Fruit fly (Drosophila melanogaster) whole organism, prepupa: ENCODE measurements around the gene CG45089.
A peak's percentile ranks its signal among the peaks of the same experiment; 100 is the strongest.

Experiments
- CG10631 ChIP-seq: fragments of 200-800 bp; sonication (Bioruptor generic); optimal IDR thresholded peaks from 2 replicates; lab custom pipeline; 2016; ENCODE audit warnings: missing biosample characterization, missing genetic modification characterization
- CG10669 ChIP-seq: fragments of 200-800 bp; sonication (Bioruptor generic); optimal IDR thresholded peaks from 3 replicates; lab custom pipeline; 2018; ENCODE audit warnings: missing biosample characterization, mild to moderate bottlenecking, missing genetic modification characterization, moderate library complexity
- CG11762 ChIP-seq: fragments of 200-800 bp; sonication (Bioruptor generic); optimal IDR thresholded peaks from 3 replicates; lab custom pipeline; 2016; ENCODE audit warnings: missing biosample characterization, missing genetic modification characterization; ENCODE audit not compliant: insufficient read depth
- CG11902 ChIP-seq: fragments of 200-800 bp; sonication (Bioruptor generic); optimal IDR thresholded peaks from 3 replicates; lab custom pipeline; 2016; ENCODE audit warnings: missing biosample characterization, missing genetic modification characterization
- CG1621 ChIP-seq: fragments of 200-800 bp; sonication (Bioruptor generic); optimal IDR thresholded peaks from 3 replicates; lab custom pipeline; 2018; ENCODE audit warnings: missing biosample characterization, mild to moderate bottlenecking, missing genetic modification characterization
- CG3032 ChIP-seq: fragments of 200-800 bp; optimal IDR thresholded peaks from 2 replicates; lab custom pipeline; 2019; ENCODE audit warnings: missing biosample characterization, mild to moderate bottlenecking, missing genetic modification characterization, moderate library complexity
- CG31627 ChIP-seq: fragments of 200-800 bp; sonication (Bioruptor generic); optimal IDR thresholded peaks from 3 replicates; lab custom pipeline; 2016; ENCODE audit warnings: missing biosample characterization, missing genetic modification characterization
- CG32006 ChIP-seq: fragments of 200-800 bp; sonication (Bioruptor generic); optimal IDR thresholded peaks from 3 replicates; lab custom pipeline; 2017; ENCODE audit warnings: missing biosample characterization, mild to moderate bottlenecking, missing genetic modification characterization
- CG34406 ChIP-seq: fragments of 200-800 bp; sonication (Bioruptor generic); optimal IDR thresholded peaks from 3 replicates; lab custom pipeline; 2016; ENCODE audit warnings: missing biosample characterization, missing genetic modification characterization
- CG3919 ChIP-seq: fragments of 200-800 bp; sonication (Bioruptor generic); optimal IDR thresholded peaks from 3 replicates; lab custom pipeline; 2016; ENCODE audit warnings: missing biosample characterization, missing genetic modification characterization
- CG6163 ChIP-seq: fragments of 200-800 bp; sonication (Bioruptor generic); IDR thresholded peaks from 3 replicates; pipeline ENCODE4 v1.3.6; 2022; ENCODE audit warnings: missing biosample characterization, missing genetic modification characterization
- CG6276 ChIP-seq: fragments of 200-800 bp; sonication (Bioruptor generic); optimal IDR thresholded peaks from 2 replicates; lab custom pipeline; 2017; ENCODE audit warnings: missing biosample characterization, mild to moderate bottlenecking, missing genetic modification characterization
- CG6792 ChIP-seq: fragments of 200-800 bp; sonication (Bioruptor generic); optimal IDR thresholded peaks from 3 replicates; lab custom pipeline; 2016; ENCODE audit warnings: missing biosample characterization, missing genetic modification characterization
- CG6808 ChIP-seq: fragments of 200-800 bp; sonication (Bioruptor generic); optimal IDR thresholded peaks from 3 replicates; lab custom pipeline; 2017; ENCODE audit warnings: missing biosample characterization, missing genetic modification characterization, mild to moderate bottlenecking, moderate library complexity, missing genetic modification reagents
- CG6854 ChIP-seq: fragments of 200-800 bp; sonication (Bioruptor generic); optimal IDR thresholded peaks from 2 replicates; lab custom pipeline; 2017; ENCODE audit warnings: missing biosample characterization, mild to moderate bottlenecking, missing genetic modification characterization
- CG7368 ChIP-seq: fragments of 200-800 bp; sonication (Bioruptor generic); optimal IDR thresholded peaks from 3 replicates; lab custom pipeline; 2016; ENCODE audit warnings: missing biosample characterization, missing genetic modification characterization
- CG8119 ChIP-seq: fragments of 200-800 bp; sonication (Bioruptor generic); IDR thresholded peaks from 3 replicates; pipeline ENCODE4 v1.3.6; 2022; ENCODE audit warnings: missing biosample characterization, missing genetic modification characterization
- CG8319 ChIP-seq: fragments of 200-800 bp; sonication (Bioruptor generic); optimal IDR thresholded peaks from 3 replicates; lab custom pipeline; 2016; ENCODE audit warnings: missing biosample characterization, missing genetic modification characterization
- CG8632 ChIP-seq: fragments of 200-800 bp; sonication (Bioruptor generic); optimal IDR thresholded peaks from 3 replicates; lab custom pipeline; 2016; ENCODE audit warnings: missing biosample characterization, missing genetic modification characterization
- CG9139 ChIP-seq: fragments of 200-800 bp; sonication (Bioruptor generic); optimal IDR thresholded peaks from 3 replicates; lab custom pipeline; 2017; ENCODE audit warnings: missing biosample characterization, mild to moderate bottlenecking, missing genetic modification characterization
- Eip78C ChIP-seq: fragments of 200-800 bp; sonication (Bioruptor generic); peaks from one replicate; lab custom pipeline; 2016; ENCODE audit warnings: missing biosample characterization, missing genetic modification characterization
- Eip93F ChIP-seq: fragments of 200-800 bp; sonication (Bioruptor generic); optimal IDR thresholded peaks from 2 replicates; lab custom pipeline; 2016; ENCODE audit warnings: missing biosample characterization, mild to moderate bottlenecking, missing genetic modification characterization
- Ets21C ChIP-seq: fragments of 200-800 bp; sonication (Bioruptor generic); optimal IDR thresholded peaks from 3 replicates; lab custom pipeline; 2016; ENCODE audit warnings: missing biosample characterization, missing genetic modification characterization
- Ets96B ChIP-seq: fragments of 200-800 bp; optimal IDR thresholded peaks from 2 replicates; lab custom pipeline; 2019; ENCODE audit warnings: missing biosample characterization, mild to moderate bottlenecking, missing genetic modification characterization, moderate library complexity
- Gug ChIP-seq: fragments of 200-800 bp; sonication (Bioruptor generic); IDR thresholded peaks from 2 replicates; pipeline ENCODE4 v1.3.6; 2022; ENCODE audit warnings: missing biosample characterization, missing genetic modification characterization
- Hr38 ChIP-seq: sonication (Bioruptor generic); optimal IDR thresholded peaks from 2 replicates; lab custom pipeline; 2016; ENCODE audit warnings: missing biosample characterization, missing genetic modification characterization
- Hr39 ChIP-seq: fragments of 200-800 bp; sonication (Bioruptor generic); optimal IDR thresholded peaks from 2 replicates; lab custom pipeline; 2016; ENCODE audit warnings: missing biosample characterization, missing genetic modification characterization
- Hr4 ChIP-seq: fragments of 200-800 bp; sonication (Bioruptor generic); optimal IDR thresholded peaks from 3 replicates; lab custom pipeline; 2016; ENCODE audit warnings: missing biosample characterization, missing genetic modification characterization
- Met ChIP-seq: fragments of 200-800 bp; sonication (Bioruptor generic); optimal IDR thresholded peaks from 3 replicates; lab custom pipeline; 2016; ENCODE audit warnings: missing biosample characterization, missing genetic modification characterization
- Smox ChIP-seq: fragments of 200-800 bp; sonication (Bioruptor generic); optimal IDR thresholded peaks from 3 replicates; lab custom pipeline; 2016; ENCODE audit warnings: missing biosample characterization, missing genetic modification characterization
- Sox102F ChIP-seq: fragments of 200-800 bp; sonication (Bioruptor generic); optimal IDR thresholded peaks from 2 replicates; lab custom pipeline; 2016; ENCODE audit warnings: missing biosample characterization, mild to moderate bottlenecking, missing genetic modification characterization
- Sox14 ChIP-seq: fragments of 200-800 bp; sonication (Bioruptor generic); optimal IDR thresholded peaks from 3 replicates; lab custom pipeline; 2016; ENCODE audit warnings: missing biosample characterization, missing genetic modification characterization
- Sox15 ChIP-seq: fragments of 200-800 bp; sonication (Bioruptor generic); optimal IDR thresholded peaks from 3 replicates; lab custom pipeline; 2016; ENCODE audit warnings: missing biosample characterization, missing genetic modification characterization
- achi ChIP-seq: fragments of 200-800 bp; sonication (Bioruptor generic); optimal IDR thresholded peaks from 3 replicates; lab custom pipeline; 2016; ENCODE audit warnings: missing biosample characterization, missing genetic modification characterization
- acj6 ChIP-seq: fragments of 200-800 bp; sonication (Bioruptor generic); optimal IDR thresholded peaks from 3 replicates; lab custom pipeline; 2016; ENCODE audit warnings: missing biosample characterization, missing genetic modification characterization
- cyc ChIP-seq: fragments of 200-800 bp; sonication (Bioruptor generic); optimal IDR thresholded peaks from 3 replicates; lab custom pipeline; 2016; ENCODE audit warnings: missing biosample characterization, missing genetic modification characterization
- dsx ChIP-seq: fragments of 200-800 bp; optimal IDR thresholded peaks from 3 replicates; lab custom pipeline; 2019; ENCODE audit warnings: missing biosample characterization, mild to moderate bottlenecking, missing genetic modification characterization, moderate library complexity; ENCODE audit not compliant: poor library complexity, severe bottlenecking
- esn ChIP-seq: fragments of 200-800 bp; sonication (Bioruptor generic); optimal IDR thresholded peaks from 2 replicates; lab custom pipeline; 2016; ENCODE audit warnings: missing biosample characterization, mild to moderate bottlenecking, missing genetic modification characterization, moderate library complexity
- fd85E ChIP-seq: fragments of 200-800 bp; sonication (Bioruptor generic); optimal IDR thresholded peaks from 3 replicates; lab custom pipeline; 2016; ENCODE audit warnings: missing biosample characterization, missing genetic modification characterization
- lz ChIP-seq: fragments of 200-800 bp; sonication (Bioruptor generic); optimal IDR thresholded peaks from 3 replicates; lab custom pipeline; 2016; ENCODE audit warnings: missing biosample characterization, missing genetic modification characterization
- net ChIP-seq: fragments of 200-800 bp; sonication (Bioruptor generic); optimal IDR thresholded peaks from 3 replicates; lab custom pipeline; 2016; ENCODE audit warnings: missing biosample characterization, missing genetic modification characterization
- pdm3 ChIP-seq: fragments of 200-800 bp; sonication (Bioruptor generic); optimal IDR thresholded peaks from 3 replicates; lab custom pipeline; 2016; ENCODE audit warnings: missing biosample characterization, missing genetic modification characterization
- salr ChIP-seq, 2 experiments: fragments of 200-800 bp; sonication (Bioruptor generic); optimal IDR thresholded peaks; 3 replicates each; lab custom pipeline; 2016 to 2018; ENCODE audit warnings: missing biosample characterization in 2 of 2, missing genetic modification characterization in 2 of 2, mild to moderate bottlenecking in 1 of 2
- spab ChIP-seq: fragments of 200-800 bp; sonication (Bioruptor generic); optimal IDR thresholded peaks from 2 replicates; lab custom pipeline; 2017; ENCODE audit warnings: missing biosample characterization, mild to moderate bottlenecking, missing genetic modification characterization, missing genetic modification reagents
- ss ChIP-seq, 2 experiments: fragments of 200-800 bp; sonication (Bioruptor generic); optimal IDR thresholded peaks; 2 replicates in 1 of 2; 3 replicates in 1 of 2; lab custom pipeline; 2017 to 2018; ENCODE audit warnings: mild to moderate bottlenecking in 2 of 2, missing biosample characterization in 2 of 2, missing genetic modification characterization in 2 of 2, moderate library complexity in 1 of 2
- topi ChIP-seq: fragments of 200-800 bp; sonication (Bioruptor generic); optimal IDR thresholded peaks from 3 replicates; lab custom pipeline; 2016; ENCODE audit warnings: missing biosample characterization, missing genetic modification characterization
- vri ChIP-seq: fragments of 200-800 bp; sonication (Bioruptor generic); optimal IDR thresholded peaks from 3 replicates; lab custom pipeline; 2016; ENCODE audit warnings: missing biosample characterization, mild to moderate bottlenecking, missing genetic modification characterization

CG45089 gene

dm6 chrX:7935798-7936572, 42.4 kb upstream of the CG45089 start, which contains the start of gene Ubr3 (continued):
- TF ChIP-seq Ets21C (GFP tag; lab: Kevin White, UChicago) (no peak), CG8632 (GFP tag; lab: Kevin White, UChicago) (no peak), dsx (no peak), Smox (no peak), esn (peak; percentile 5), CG32006 (no peak), CG10631 (GFP tag; lab: Kevin White, UChicago) (no peak), Eip93F (GFP tag; lab: Kevin White, UChicago) (no peak), CG6808 (GFP tag; lab: Kevin White, UChicago) (peak; percentile 10), Hr39 (GFP tag; lab: Kevin White, UChicago) (no peak), CG6163 (0 out of 3 replicates have a peak, but pooled peaks have one; percentile 23), CG6854 (GFP tag; lab: Kevin White, UChicago) (no peak), ss (GFP tag; optimal IDR thresholded peaks at IDR 0.05; lab: Kevin White, UChicago) (peak; percentile 28 to 47), Eip78C (peak; percentile 50), CG11902 (GFP tag; lab: Kevin White, UChicago) (no peak), CG1621 (tag; lab: Kevin White, UChicago) (no peak), Hr38 (no peak), pdm3 (GFP tag; lab: Kevin White, UChicago) (no peak), Sox102F (GFP tag; lab: Kevin White, UChicago) (no peak), Gug (GFP tag; lab: Robert Waterston, UW) (no peak), CG11762 (GFP tag; lab: Kevin White, UChicago) (no peak), acj6 (GFP tag; lab: Kevin White, UChicago) (no peak), Sox14 (peak; percentile 36), CG9139 (GFP tag; lab: Kevin White, UChicago) (no peak), Met (GFP tag; lab: Kevin White, UChicago) (no peak), achi (GFP tag; lab: Kevin White, UChicago) (no peak), Sox15 (GFP tag; lab: Kevin White, UChicago) (no peak), CG8119 (GFP tag; lab: Robert Waterston, UW) (no peak), CG31627 (GFP tag; lab: Kevin White, UChicago) (peak; percentile 1), vri (GFP tag; lab: Kevin White, UChicago) (no peak), CG7368 (GFP tag; lab: Kevin White, UChicago) (no peak)

- peak; percentile 68 for TF ChIP-seq Met (GFP tag; lab: Kevin White, UChicago)
- peak; percentile 44 for TF ChIP-seq CG10631 (GFP tag; lab: Kevin White, UChicago)
- TF ChIP-seq Ets96B (tag; lab: Kevin White, UChicago), result peak; percentile 14
- peak; percentile 71 for TF ChIP-seq topi (GFP tag; lab: Kevin White, UChicago)
- TF ChIP-seq CG3032, result peak; percentile 46
- no peak for TF ChIP-seq Hr4
- no peak for TF ChIP-seq Hr38
- TF ChIP-seq dsx, result peak; percentile 8
- peak; percentile 68 for TF ChIP-seq CG3919 (GFP tag; lab: Kevin White, UChicago)
- peak; percentile 77 for TF ChIP-seq esn
- peak; percentile 7 for TF ChIP-seq spab (GFP tag; lab: Kevin White, UChicago)
- TF ChIP-seq vri (GFP tag; lab: Kevin White, UChicago), result peak; percentile 49
- TF ChIP-seq CG6792 (GFP tag; lab: Kevin White, UChicago), result peak; percentile 54
- TF ChIP-seq Sox14, result peak; percentile 48
- TF ChIP-seq fd85E (GFP tag; lab: Kevin White, UChicago), result peak; percentile 11
- peak; percentile 58 for TF ChIP-seq Sox102F (GFP tag; lab: Kevin White, UChicago)
- TF ChIP-seq acj6 (GFP tag; lab: Kevin White, UChicago), result peak; percentile 25
- peak; percentile 28 for TF ChIP-seq CG10669 (GFP tag; lab: Kevin White, UChicago)
- no peak for TF ChIP-seq CG6276 (GFP tag; lab: Kevin White, UChicago)
- no peak for TF ChIP-seq Sox15 (GFP tag; lab: Kevin White, UChicago)
- TF ChIP-seq CG8319 (GFP tag; lab: Kevin White, UChicago), result peak; percentile 18
- peak; percentile 59 to 70 for TF ChIP-seq ss (GFP tag; optimal IDR thresholded peaks at IDR 0.05; lab: Kevin White, UChicago)
- TF ChIP-seq CG1621 (tag; lab: Kevin White, UChicago), result peak; percentile 54
- TF ChIP-seq CG31627 (GFP tag; lab: Kevin White, UChicago), result peak; percentile 59
- peak; percentile 74 for TF ChIP-seq lz
- peak; percentile 4 to 57 for TF ChIP-seq salr (GFP tag; optimal IDR thresholded peaks at IDR 0.05; lab: Kevin White, UChicago)
- peak; percentile 62 for TF ChIP-seq CG6808 (GFP tag; lab: Kevin White, UChicago)
- peak; percentile 66 for TF ChIP-seq cyc (GFP tag; lab: Kevin White, UChicago)
- peak; percentile 67 for TF ChIP-seq net (GFP tag; lab: Kevin White, UChicago)
- TF ChIP-seq CG34406 (GFP tag; lab: Kevin White, UChicago), result peak; percentile 63
- peak; percentile 55 for TF ChIP-seq Smox
Measured at dm6 chrX:7934679-7935078, 41.1 kb upstream of the CG45089 start, which contains the start of gene RpS14b. TSS of gene RpS14b (plus strand) at chrX:7934898.
